Worm (Caenorhabditis elegans): ENCODE results near the gene srg-32.

The srg-32 gene

ce11 chrV:10572614-10573013 is 16.0 kb downstream of the srg-32 start, which contains the start of gene del-6:
Gene del-6, plus strand, starts transcription at chrV:10572914.
- TF ChIP-seq hlh-15 (tag; optimal IDR thresholded peaks at IDR 0.05): no peak
- TF ChIP-seq fkh-6 (tag; optimal IDR thresholded peaks at IDR 0.05): no peak
- TF ChIP-seq K09A11.1 (tag; optimal IDR thresholded peaks at IDR 0.05; ENCODE audit: insufficient read depth): no peak
- TF ChIP-seq ztf-16 (tag; optimal IDR thresholded peaks at IDR 0.05): no peak
- TF ChIP-seq unc-42 (tag; optimal IDR thresholded peaks at IDR 0.05): no peak
- no peak for TF ChIP-seq ceh-31 (tag; optimal IDR thresholded peaks at IDR 0.05)
- no peak for TF ChIP-seq C38D4.7 (GFP tag; optimal IDR thresholded peaks at IDR 0.05)
- TF ChIP-seq pha-4 (tag; optimal IDR thresholded peaks at IDR 0.05): no peak
- no peak for TF ChIP-seq rnt-1 (tag; optimal IDR thresholded peaks at IDR 0.05)
- TF ChIP-seq F13H6.1 (tag; optimal IDR thresholded peaks at IDR 0.05): no peak
- TF ChIP-seq ceh-18 (tag; optimal IDR thresholded peaks at IDR 0.05): no peak
- no peak for TF ChIP-seq sox-4 (tag; optimal IDR thresholded peaks at IDR 0.05)
- no peak for TF ChIP-seq ceh-6 (GFP tag; optimal IDR thresholded peaks at IDR 0.05)
- no peak for TF ChIP-seq dmd-4 (tag; optimal IDR thresholded peaks at IDR 0.05; ENCODE audit: borderline replicate concordance)
- TF ChIP-seq ceh-34 (tag; optimal IDR thresholded peaks at IDR 0.05): no peak
- TF ChIP-seq tbx-2 (tag; optimal IDR thresholded peaks at IDR 0.05): no peak
- no peak for TF ChIP-seq ceh-9 (tag; optimal IDR thresholded peaks at IDR 0.05)
- no peak for TF ChIP-seq eyg-1 (tag; optimal IDR thresholded peaks at IDR 0.05)

- TF ChIP-seq hlh-6 (tag; optimal IDR thresholded peaks at IDR 0.05): no peak
- no peak for TF ChIP-seq sdc-2 (tag; optimal IDR thresholded peaks at IDR 0.05)
- TF ChIP-seq ttx-3 (tag; optimal IDR thresholded peaks at IDR 0.05): no peak
- TF ChIP-seq C38D4.7 (GFP tag; optimal IDR thresholded peaks at IDR 0.05): no peak
- TF ChIP-seq elt-4 (tag; optimal IDR thresholded peaks at IDR 0.05): no peak
- TF ChIP-seq ceh-34 (tag; optimal IDR thresholded peaks at IDR 0.05): no peak
- no peak for TF ChIP-seq fax-1 (tag; optimal IDR thresholded peaks at IDR 0.05)
- TF ChIP-seq ceh-9 (tag; optimal IDR thresholded peaks at IDR 0.05): no peak
- no peak for TF ChIP-seq ceh-6 (GFP tag; optimal IDR thresholded peaks at IDR 0.05)
- no peak for TF ChIP-seq npax-4 (tag; optimal IDR thresholded peaks at IDR 0.05)
Measured at ce11 chrV:10571523-10571922, 17.1 kb downstream of the srg-32 start.

ce11 chrV:10568496-10568895 is 20.1 kb downstream of the srg-32 start:
- TF ChIP-seq ceh-19 (GFP tag; optimal IDR thresholded peaks at IDR 0.05) (no peak), sdc-2 (tag; optimal IDR thresholded peaks at IDR 0.05) (no peak), lin-11 (tag; optimal IDR thresholded peaks at IDR 0.05) (no peak), che-1 (tag; optimal IDR thresholded peaks at IDR 0.05) (no peak), pha-2 (tag; optimal IDR thresholded peaks at IDR 0.05) (no peak), ahr-1 (tag; optimal IDR thresholded peaks at IDR 0.05) (no peak), pat-9 (tag; optimal IDR thresholded peaks at IDR 0.05) (no peak), ceh-31 (tag; optimal IDR thresholded peaks at IDR 0.05) (no peak), fax-1 (tag; optimal IDR thresholded peaks at IDR 0.05) (no peak), C38D4.7 (GFP tag; optimal IDR thresholded peaks at IDR 0.05) (no peak), ttx-3 (tag; optimal IDR thresholded peaks at IDR 0.05) (no peak), ztf-16 (tag; optimal IDR thresholded peaks at IDR 0.05) (no peak), sox-2 (GFP tag; IDR thresholded peaks at IDR 0.05) (no peak), fkh-6 (tag; optimal IDR thresholded peaks at IDR 0.05) (no peak)

DNA sequence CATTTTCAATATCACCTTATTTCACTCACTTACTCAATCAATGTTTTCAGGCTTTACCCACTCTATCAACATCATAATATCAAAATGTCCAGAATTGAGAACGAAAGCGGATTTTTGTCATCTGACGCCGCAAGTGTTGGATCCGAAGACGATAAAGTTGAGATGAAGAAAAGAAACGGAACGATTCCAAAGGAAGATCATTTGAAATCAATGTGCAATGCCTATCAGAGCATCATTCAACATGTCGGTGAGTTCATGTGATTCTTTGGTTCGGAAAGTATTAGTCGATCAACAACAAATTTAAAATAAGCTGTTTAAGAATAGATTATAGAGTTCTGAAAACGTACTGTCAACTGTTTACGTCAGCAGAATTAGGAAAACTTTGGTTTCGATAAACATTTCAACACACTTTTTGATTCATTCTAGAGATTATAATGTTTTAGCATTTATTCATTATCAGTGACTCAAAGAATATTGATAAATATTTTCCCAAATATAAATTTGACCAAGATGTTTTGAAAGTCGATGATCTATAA is 23.7 kb downstream of the srg-32 start, which contains the start of gene cat-4:
TSS of gene cat-4 (plus strand) at position 51 of the 536 bp plus-strand sequence.
- no peak for TF ChIP-seq ceh-31 (tag; optimal IDR thresholded peaks at IDR 0.05)
- TF ChIP-seq mec-3 (tag; optimal IDR thresholded peaks at IDR 0.05; ENCODE audit: borderline replicate concordance): no peak
- TF ChIP-seq ceh-9 (tag; optimal IDR thresholded peaks at IDR 0.05): no peak
- TF ChIP-seq ceh-18 (tag; optimal IDR thresholded peaks at IDR 0.05): no peak
- TF ChIP-seq npax-4 (tag; optimal IDR thresholded peaks at IDR 0.05): no peak
- TF ChIP-seq ets-4 (tag; optimal IDR thresholded peaks at IDR 0.05): no peak
- no peak for TF ChIP-seq pros-1 (tag; optimal IDR thresholded peaks at IDR 0.05)
- TF ChIP-seq elt-4 (tag; optimal IDR thresholded peaks at IDR 0.05): no peak
- TF ChIP-seq fkh-10 (GFP tag; optimal IDR thresholded peaks at IDR 0.05): no peak
- TF ChIP-seq pha-4 (tag; optimal IDR thresholded peaks at IDR 0.05): no peak
- no peak for TF ChIP-seq sox-2 (GFP tag; IDR thresholded peaks at IDR 0.05)

All from whole organism, late embryonic.